Fruit fly (Drosophila melanogaster): Measurements from ENCODE around the gene CG34300.

The CG34300 gene

DNA sequence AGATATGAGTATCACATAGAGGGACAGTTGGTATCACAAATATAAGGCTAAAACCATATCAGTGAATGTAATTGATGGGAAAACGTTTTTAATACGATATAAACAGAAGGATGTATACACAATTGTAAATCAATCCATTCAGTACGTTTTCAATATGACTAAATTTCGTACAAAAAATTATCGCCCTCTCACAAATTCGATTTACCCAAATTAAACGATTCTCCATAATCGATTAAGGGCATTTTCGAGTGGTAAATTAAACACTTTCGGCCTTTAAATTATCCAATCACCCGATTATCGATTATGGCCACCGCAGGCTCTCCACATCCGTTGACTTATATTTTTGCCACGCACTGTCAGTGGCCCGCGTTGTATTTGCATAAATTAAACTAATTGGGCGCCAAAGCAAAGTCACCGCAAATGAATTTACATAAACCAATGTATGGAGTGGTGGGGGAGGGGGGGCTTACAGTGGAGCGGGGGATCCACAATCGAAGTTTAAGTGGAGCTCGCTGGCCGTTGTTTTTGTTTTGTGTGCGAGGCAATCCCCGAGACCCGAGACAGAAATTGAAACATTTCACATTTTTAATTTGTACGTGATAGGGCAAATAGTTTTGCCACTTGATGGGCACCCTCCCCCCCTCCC is 1.4 kb downstream of the CG34300 start:
- TF ChIP-seq pad (GFP tag; optimal IDR thresholded peaks at IDR 0.05) = no peak
- TF ChIP-seq ovo (GFP tag; optimal IDR thresholded peaks at IDR 0.05) = no peak
- no peak for TF ChIP-seq CG1620 (GFP tag; optimal IDR thresholded peaks at IDR 0.05)
- no peak for TF ChIP-seq cnc (optimal IDR thresholded peaks at IDR 0.05)

DNA sequence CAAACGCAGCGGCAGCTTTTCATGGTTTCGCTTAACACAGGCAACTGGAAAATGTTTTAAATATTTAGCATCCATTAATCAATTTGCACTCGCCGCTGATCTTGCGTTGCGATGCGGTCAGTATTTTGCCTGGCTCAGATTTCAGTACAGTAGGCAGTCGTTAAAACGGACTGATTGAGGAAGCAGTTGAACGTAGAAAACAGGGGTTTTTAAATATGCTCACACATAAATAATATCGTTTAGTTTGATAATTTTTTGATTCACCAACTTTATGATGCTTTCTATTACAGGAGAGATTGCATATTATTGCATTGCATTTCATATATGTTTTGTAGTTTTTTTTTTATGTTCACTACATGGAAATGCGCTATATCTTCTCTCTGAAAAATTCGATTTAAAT is 3.1 kb downstream of the CG34300 start:
- TF ChIP-seq cnc (optimal IDR thresholded peaks at IDR 0.05) (no peak), CG12768 (GFP tag; optimal IDR thresholded peaks at IDR 0.05) (no peak), CG5204 (GFP tag; optimal IDR thresholded peaks at IDR 0.05) (no peak), CG33017 (tag; optimal IDR thresholded peaks at IDR 0.05) (no peak), ovo (GFP tag; optimal IDR thresholded peaks at IDR 0.05) (no peak), CG7045 (GFP tag; optimal IDR thresholded peaks at IDR 0.05) (no peak), Hr96 (GFP tag; optimal IDR thresholded peaks at IDR 0.05) (no peak), toe (GFP tag; optimal IDR thresholded peaks at IDR 0.05) (no peak), CG14711 (tag; optimal IDR thresholded peaks at IDR 0.05) (no peak), tj (GFP tag; optimal IDR thresholded peaks at IDR 0.05) (no peak), Crg-1 (GFP tag; optimal IDR thresholded peaks at IDR 0.05) (no peak), CG7101 (tag; optimal IDR thresholded peaks at IDR 0.05) (no peak), CG11617 (GFP tag; optimal IDR thresholded peaks at IDR 0.05) (no peak), Clk (GFP tag; optimal IDR thresholded peaks at IDR 0.05) (no peak), cic (GFP tag; optimal IDR thresholded peaks at IDR 0.05) (no peak), Mnt (GFP tag; optimal IDR thresholded peaks at IDR 0.05) (no peak)

DNA sequence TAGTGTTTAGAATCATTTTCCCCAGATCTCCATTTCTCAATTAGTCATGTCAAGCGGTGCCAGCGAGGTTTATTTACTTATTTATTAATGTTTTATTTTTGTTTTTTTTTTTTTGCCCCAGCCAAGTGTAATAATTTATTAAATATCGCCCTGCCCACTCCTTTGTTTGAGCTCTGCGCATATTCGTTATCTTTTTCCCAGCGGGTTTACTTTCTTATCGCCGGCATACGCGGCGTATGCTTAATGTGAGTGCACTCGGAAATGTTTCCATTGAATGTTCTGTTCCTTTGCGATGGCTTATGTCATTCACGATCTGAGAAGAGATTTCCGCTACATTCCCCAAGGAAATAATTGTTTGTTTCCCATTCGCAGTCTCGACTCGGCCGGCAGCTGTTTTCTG is 8.8 kb downstream of the CG34300 start:
- TF ChIP-seq cnc (optimal IDR thresholded peaks at IDR 0.05) = no peak
- TF ChIP-seq kay (GFP tag; ENCODE audit: borderline replicate concordance) = peak; percentile 51

dm6 chr3R:30296840-30297239 is 9.6 kb downstream of the CG34300 start:
- TF ChIP-seq Hr96 (GFP tag; optimal IDR thresholded peaks at IDR 0.05) = no peak
- TF ChIP-seq tj (GFP tag; optimal IDR thresholded peaks at IDR 0.05) = no peak
- TF ChIP-seq Crg-1 (GFP tag; optimal IDR thresholded peaks at IDR 0.05) = no peak
- peak; percentile 95 for TF ChIP-seq kay (GFP tag; ENCODE audit: borderline replicate concordance)
- TF ChIP-seq CG7101 (tag; optimal IDR thresholded peaks at IDR 0.05) = no peak
- TF ChIP-seq Mnt (GFP tag; optimal IDR thresholded peaks at IDR 0.05) = no peak
- TF ChIP-seq Clk (GFP tag; optimal IDR thresholded peaks at IDR 0.05) = no peak
- TF ChIP-seq bab1 (GFP tag; optimal IDR thresholded peaks at IDR 0.05) = no peak
- no peak for TF ChIP-seq CG1620 (GFP tag; optimal IDR thresholded peaks at IDR 0.05)
- no peak for TF ChIP-seq CG33017 (tag; optimal IDR thresholded peaks at IDR 0.05)
- no peak for TF ChIP-seq CG11617 (GFP tag; optimal IDR thresholded peaks at IDR 0.05)
- no peak for TF ChIP-seq CG7045 (GFP tag; optimal IDR thresholded peaks at IDR 0.05)
- no peak for TF ChIP-seq cnc (optimal IDR thresholded peaks at IDR 0.05)
- no peak for TF ChIP-seq CG14711 (tag; optimal IDR thresholded peaks at IDR 0.05)
- TF ChIP-seq pad (GFP tag; optimal IDR thresholded peaks at IDR 0.05) = no peak
- TF ChIP-seq CG5204 (GFP tag; optimal IDR thresholded peaks at IDR 0.05) = no peak
- TF ChIP-seq ovo (GFP tag; optimal IDR thresholded peaks at IDR 0.05) = peak; percentile 39
- TF ChIP-seq cic (GFP tag; optimal IDR thresholded peaks at IDR 0.05) = peak; percentile 7
- no peak for TF ChIP-seq toe (GFP tag; optimal IDR thresholded peaks at IDR 0.05)
- TF ChIP-seq CG12768 (GFP tag; optimal IDR thresholded peaks at IDR 0.05) = no peak

- TF ChIP-seq CG12768 (GFP tag; optimal IDR thresholded peaks at IDR 0.05) (peak; percentile 66), Hr96 (GFP tag; optimal IDR thresholded peaks at IDR 0.05) (no peak), CG1620 (GFP tag; optimal IDR thresholded peaks at IDR 0.05) (peak; percentile 34), Crg-1 (GFP tag; optimal IDR thresholded peaks at IDR 0.05) (peak; percentile 53), CG33017 (tag; optimal IDR thresholded peaks at IDR 0.05) (peak; percentile 76), toe (GFP tag; optimal IDR thresholded peaks at IDR 0.05) (no peak), Mnt (GFP tag; optimal IDR thresholded peaks at IDR 0.05) (peak; percentile 29), cic (GFP tag; optimal IDR thresholded peaks at IDR 0.05) (no peak), bab1 (GFP tag; optimal IDR thresholded peaks at IDR 0.05) (peak; percentile 90), CG5204 (GFP tag; optimal IDR thresholded peaks at IDR 0.05) (peak; percentile 43), pad (GFP tag; optimal IDR thresholded peaks at IDR 0.05) (peak; percentile 18), tj (GFP tag; optimal IDR thresholded peaks at IDR 0.05) (peak; percentile 49), kay (GFP tag; ENCODE audit: borderline replicate concordance) (peak; percentile 17), CG11617 (GFP tag; optimal IDR thresholded peaks at IDR 0.05) (peak; percentile 62), CG7045 (GFP tag; optimal IDR thresholded peaks at IDR 0.05) (peak; percentile 61), cnc (optimal IDR thresholded peaks at IDR 0.05) (no peak), CG14711 (tag; optimal IDR thresholded peaks at IDR 0.05) (peak; percentile 81), CG7101 (tag; optimal IDR thresholded peaks at IDR 0.05) (peak; percentile 83)
Observed at dm6 chr3R:30296035-30296434, 10.4 kb downstream of the CG34300 start.

dm6 chr3R:30295022-30295421 is 11.4 kb downstream of the CG34300 start:
- no peak for TF ChIP-seq CG33017 (tag; optimal IDR thresholded peaks at IDR 0.05)

DNA sequence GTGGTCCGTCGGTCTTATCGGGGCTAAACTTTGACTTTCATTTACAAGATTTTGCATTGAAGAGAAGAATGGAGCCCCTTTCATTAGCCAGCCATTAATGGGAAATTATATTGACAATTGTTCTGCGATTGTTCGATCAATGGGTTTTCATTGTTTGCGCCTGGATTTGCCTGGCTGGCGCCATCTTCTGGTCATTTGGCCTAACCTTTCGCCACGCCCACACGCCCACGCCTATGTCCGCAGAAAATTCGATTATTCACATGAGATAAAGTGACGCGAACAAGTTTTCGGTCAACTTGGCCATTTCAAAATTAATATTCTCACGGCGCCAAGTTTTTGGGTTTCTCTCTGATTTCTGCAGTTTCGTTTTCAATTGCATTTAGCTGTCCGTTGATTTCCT is 11.8 kb downstream of the CG34300 start:
- TF ChIP-seq Clk (GFP tag; optimal IDR thresholded peaks at IDR 0.05) (no peak), Crg-1 (GFP tag; optimal IDR thresholded peaks at IDR 0.05) (no peak)
